Worm (Caenorhabditis elegans) whole organism, early embryonic: ENCODE data around the gene ttbk-8.2.

ENCODE experiments used
- B0310.2 ChIP-seq: sonication (generic microtip); optimal IDR thresholded peaks from 2 replicates; lab custom pipeline; 2016; ENCODE audit warnings: mild to moderate bottlenecking, missing genetic modification characterization, missing compliant biosample characterization
- F13C5.2 ChIP-seq: sonication (generic microtip); optimal IDR thresholded peaks from 2 replicates; lab custom pipeline; 2017; ENCODE audit warnings: mild to moderate bottlenecking, missing genetic modification characterization, inconsistent platforms, missing compliant biosample characterization
- aly-1 ChIP-seq: sonication (generic microtip); optimal IDR thresholded peaks from 2 replicates; lab custom pipeline; 2016; ENCODE audit warnings: missing genetic modification characterization, missing compliant biosample characterization
- ama-1 ChIP-seq: fragments of 150-350 bp; optimal IDR thresholded peaks from 2 replicates; lab custom pipeline; 2014
- ceh-13 ChIP-seq: fragments of 200-800 bp; sonication (Bioruptor generic); optimal IDR thresholded peaks from 2 replicates; lab custom pipeline; 2018; ENCODE audit warnings: mild to moderate bottlenecking, missing genetic modification characterization, missing compliant biosample characterization
- ceh-36 ChIP-seq: sonication (generic microtip); optimal IDR thresholded peaks from 2 replicates; lab custom pipeline; 2016; ENCODE audit warnings: missing genetic modification characterization, inconsistent platforms, missing compliant biosample characterization
- ets-7 ChIP-seq: sonication (generic microtip); optimal IDR thresholded peaks from 2 replicates; lab custom pipeline; 2016; ENCODE audit warnings: missing genotype, missing genetic modification characterization, missing compliant biosample characterization
- flt-1 ChIP-seq: fragments of 200-800 bp; sonication (Bioruptor generic); IDR thresholded peaks from 2 replicates; pipeline ENCODE4 v1.3.6; 2022; ENCODE audit warnings: missing genetic modification characterization, missing compliant biosample characterization
- hmbx-1 ChIP-seq: sonication (generic microtip); optimal IDR thresholded peaks from 2 replicates; lab custom pipeline; 2016; ENCODE audit warnings: mild to moderate bottlenecking, missing genetic modification characterization, missing compliant biosample characterization
- hmg-4 ChIP-seq: fragments of 200-800 bp; sonication (Bioruptor generic); optimal IDR thresholded peaks from 2 replicates; lab custom pipeline; 2018; ENCODE audit warnings: mild to moderate bottlenecking, missing genetic modification characterization, missing compliant biosample characterization
- hnd-1 ChIP-seq: sonication (generic microtip); optimal IDR thresholded peaks from 2 replicates; lab custom pipeline; 2016; ENCODE audit warnings: missing genetic modification characterization, missing compliant biosample characterization
- pes-1 ChIP-seq: fragments of 200-800 bp; sonication (Bioruptor generic); IDR thresholded peaks from 2 replicates; pipeline ENCODE4 v1.3.6; 2022; ENCODE audit warnings: missing genetic modification reagents, missing genetic modification characterization, missing compliant biosample characterization
- scrt-1 ChIP-seq: fragments of 200-800 bp; sonication (Bioruptor generic); IDR thresholded peaks from 2 replicates; pipeline ENCODE4 v1.3.6; 2022; ENCODE audit warnings: missing genetic modification characterization, missing compliant biosample characterization
- sea-1 ChIP-seq: fragments of 200-800 bp; sonication (Bioruptor generic); conservative IDR thresholded peaks from 2 replicates; pipeline ENCODE4 v1.3.6; 2022; ENCODE audit warnings: missing genetic modification characterization, missing compliant biosample characterization
- tbx-11 ChIP-seq: fragments of 200-800 bp; sonication (Bioruptor generic); IDR thresholded peaks from 2 replicates; pipeline ENCODE4 v1.3.6; 2022; ENCODE audit warnings: missing genetic modification characterization, missing compliant biosample characterization
- tbx-37 ChIP-seq: fragments of 200-800 bp; sonication (Bioruptor generic); conservative IDR thresholded peaks from 2 replicates; pipeline ENCODE4 v1.3.6; 2022; ENCODE audit warnings: missing genetic modification reagents, missing genetic modification characterization, missing compliant biosample characterization
- tra-4 ChIP-seq: sonication (generic microtip); optimal IDR thresholded peaks from 2 replicates; lab custom pipeline; 2017; ENCODE audit warnings: missing genetic modification characterization, missing compliant biosample characterization

Gene ttbk-8.2

ce11 chrIV:5666115-5667028 is 34.6 kb downstream of the ttbk-8.2 start:
- no peak for TF ChIP-seq ceh-13
- no peak for TF ChIP-seq B0310.2 (tag; lab: Kevin White, UChicago)
- TF ChIP-seq sea-1 (GFP tag; lab: Robert Waterston, UW): no peak
- TF ChIP-seq flt-1: no peak
- no peak for TF ChIP-seq hmg-4 (GFP tag; lab: Kevin White, UChicago)
- TF ChIP-seq tra-4 (tag; lab: Kevin White, UChicago): no peak
- no peak for TF ChIP-seq aly-1 (tag; lab: Kevin White, UChicago)
- TF ChIP-seq F13C5.2 (tag; lab: Kevin White, UChicago): no peak
- TF ChIP-seq hmbx-1 (tag; lab: Kevin White, UChicago): no peak
- no peak for TF ChIP-seq pes-1 (GFP tag; lab: Robert Waterston, UW)
- no peak for TF ChIP-seq hnd-1 (tag; lab: Kevin White, UChicago)
- no peak for TF ChIP-seq tbx-11 (GFP tag; lab: Robert Waterston, UW)
- TF ChIP-seq ets-7: no peak
- no peak for TF ChIP-seq ceh-36 (tag; lab: Kevin White, UChicago)
- no peak for TF ChIP-seq tbx-37 (GFP tag; lab: Robert Waterston, UW)
- TF ChIP-seq ama-1 (lab: Kevin White, UChicago): no peak

ce11 chrIV:5667191-5667590 is 35.5 kb downstream of the ttbk-8.2 start:
- TF ChIP-seq hnd-1 (tag; lab: Kevin White, UChicago) (no peak), F13C5.2 (tag; lab: Kevin White, UChicago) (no peak), tbx-11 (GFP tag; lab: Robert Waterston, UW) (no peak), ceh-36 (tag; lab: Kevin White, UChicago) (no peak), scrt-1 (GFP tag; lab: Robert Waterston, UW) (no peak), B0310.2 (tag; lab: Kevin White, UChicago) (no peak), pes-1 (GFP tag; lab: Robert Waterston, UW) (no peak), hmg-4 (GFP tag; lab: Kevin White, UChicago) (no peak), ama-1 (lab: Kevin White, UChicago) (no peak), sea-1 (GFP tag; lab: Robert Waterston, UW) (no peak), aly-1 (tag; lab: Kevin White, UChicago) (no peak), tbx-37 (GFP tag; lab: Robert Waterston, UW) (no peak), ceh-13 (no peak), flt-1 (no peak), tra-4 (tag; lab: Kevin White, UChicago) (no peak), ets-7 (no peak), hmbx-1 (tag; lab: Kevin White, UChicago) (no peak)

DNA sequence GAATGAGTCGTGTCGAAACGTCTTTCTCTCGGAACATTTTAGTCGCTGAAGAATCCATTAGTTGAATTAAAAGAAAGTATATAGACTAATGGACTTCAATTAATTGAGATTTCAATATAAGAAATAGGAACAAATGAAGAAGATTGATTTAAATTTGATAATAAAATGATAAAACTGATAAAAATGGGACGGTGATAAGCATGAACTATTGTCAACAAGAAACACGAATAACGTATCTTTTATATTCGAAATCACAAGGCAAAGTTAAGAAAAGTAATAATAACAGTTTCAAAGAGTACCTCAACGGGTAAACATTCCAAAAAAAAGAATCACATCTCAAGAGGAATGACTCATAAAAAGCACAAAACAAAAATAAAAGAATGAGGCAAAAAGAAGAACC is 37.7 kb downstream of the ttbk-8.2 start, which contains the start of gene T19E7.6:
T19E7.6 (minus strand) TSS at position 45 of the 400 bp plus-strand sequence.
- no peak for TF ChIP-seq B0310.2 (tag; lab: Kevin White, UChicago)
- TF ChIP-seq ceh-13: no peak
- TF ChIP-seq tbx-11 (GFP tag; lab: Robert Waterston, UW): no peak
- no peak for TF ChIP-seq flt-1
- no peak for TF ChIP-seq F13C5.2 (tag; lab: Kevin White, UChicago)
- TF ChIP-seq ets-7: no peak
- no peak for TF ChIP-seq hmg-4 (GFP tag; lab: Kevin White, UChicago)
- no peak for TF ChIP-seq hmbx-1 (tag; lab: Kevin White, UChicago)
- no peak for TF ChIP-seq tra-4 (tag; lab: Kevin White, UChicago)
- TF ChIP-seq tbx-37 (GFP tag; lab: Robert Waterston, UW): no peak
- no peak for TF ChIP-seq scrt-1 (GFP tag; lab: Robert Waterston, UW)

DNA sequence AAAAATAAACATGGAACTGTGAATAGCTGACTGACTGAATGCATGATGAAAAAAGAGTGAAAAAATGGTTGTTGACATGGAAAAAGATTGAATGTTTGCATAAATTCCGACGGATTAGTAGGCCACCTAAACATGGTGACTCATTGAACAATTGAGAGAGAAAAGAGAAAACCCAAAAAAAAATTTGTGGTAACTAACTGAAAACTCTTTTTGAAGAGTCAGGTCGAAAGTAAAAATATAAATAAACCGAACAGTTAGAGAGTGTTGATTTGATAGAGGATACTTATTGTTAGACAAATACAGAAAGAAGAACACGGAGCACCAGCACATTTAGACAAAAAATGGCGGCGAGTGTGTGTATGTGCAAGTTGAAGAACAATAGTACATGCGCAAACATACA is 39.6 kb downstream of the ttbk-8.2 start:
- no peak for TF ChIP-seq pes-1 (GFP tag; lab: Robert Waterston, UW)
- no peak for TF ChIP-seq tra-4 (tag; lab: Kevin White, UChicago)
- no peak for TF ChIP-seq ama-1 (lab: Kevin White, UChicago)
- TF ChIP-seq tbx-37 (GFP tag; lab: Robert Waterston, UW): no peak
- no peak for TF ChIP-seq sea-1 (GFP tag; lab: Robert Waterston, UW)
- no peak for TF ChIP-seq aly-1 (tag; lab: Kevin White, UChicago)
- no peak for TF ChIP-seq B0310.2 (tag; lab: Kevin White, UChicago)
- no peak for TF ChIP-seq ceh-36 (tag; lab: Kevin White, UChicago)
- TF ChIP-seq hnd-1 (tag; lab: Kevin White, UChicago): no peak
- TF ChIP-seq F13C5.2 (tag; lab: Kevin White, UChicago): no peak
- TF ChIP-seq hmbx-1 (tag; lab: Kevin White, UChicago): no peak
- no peak for TF ChIP-seq flt-1
- TF ChIP-seq ets-7: no peak
- TF ChIP-seq ceh-13: no peak
- TF ChIP-seq hmg-4 (GFP tag; lab: Kevin White, UChicago): no peak

DNA sequence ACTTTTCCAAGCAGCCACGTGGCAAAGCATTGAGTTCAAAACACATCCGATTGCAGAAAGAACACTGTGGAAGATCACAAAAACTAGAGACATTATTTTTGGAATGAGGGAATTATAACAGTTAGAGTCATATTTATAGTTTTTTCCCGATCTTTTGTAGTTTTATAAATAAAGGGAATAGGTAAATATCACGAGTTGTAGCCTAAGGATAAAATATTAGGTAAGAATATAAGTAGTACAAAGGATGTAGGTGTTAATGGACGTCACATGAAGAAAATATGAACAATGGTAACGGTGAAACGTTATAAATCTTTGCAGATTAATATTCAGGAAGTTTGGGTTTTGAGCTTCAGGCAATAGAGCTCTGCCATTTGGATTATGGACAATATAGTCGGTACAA is 42.7 kb downstream of the ttbk-8.2 start, which contains the start of gene srd-5:
srd-5 (minus strand) TSS at position 101 of the 400 bp plus-strand sequence.
- TF ChIP-seq B0310.2 (tag; lab: Kevin White, UChicago): no peak
- no peak for TF ChIP-seq flt-1
- no peak for TF ChIP-seq ama-1 (lab: Kevin White, UChicago)
- TF ChIP-seq tbx-37 (GFP tag; lab: Robert Waterston, UW): no peak
- TF ChIP-seq hmg-4 (GFP tag; lab: Kevin White, UChicago): no peak
- no peak for TF ChIP-seq aly-1 (tag; lab: Kevin White, UChicago)
- no peak for TF ChIP-seq sea-1 (GFP tag; lab: Robert Waterston, UW)
- TF ChIP-seq ets-7: no peak
- TF ChIP-seq hnd-1 (tag; lab: Kevin White, UChicago): no peak
- TF ChIP-seq hmbx-1 (tag; lab: Kevin White, UChicago): no peak
- no peak for TF ChIP-seq tbx-11 (GFP tag; lab: Robert Waterston, UW)
- no peak for TF ChIP-seq scrt-1 (GFP tag; lab: Robert Waterston, UW)
- no peak for TF ChIP-seq ceh-36 (tag; lab: Kevin White, UChicago)
- no peak for TF ChIP-seq pes-1 (GFP tag; lab: Robert Waterston, UW)
- no peak for TF ChIP-seq tra-4 (tag; lab: Kevin White, UChicago)
- TF ChIP-seq ceh-13: no peak

- TF ChIP-seq B0310.2 (tag; lab: Kevin White, UChicago) (no peak), flt-1 (no peak), aly-1 (tag; lab: Kevin White, UChicago) (no peak), hmg-4 (GFP tag; lab: Kevin White, UChicago) (no peak), scrt-1 (GFP tag; lab: Robert Waterston, UW) (no peak), tra-4 (tag; lab: Kevin White, UChicago) (no peak), hmbx-1 (tag; lab: Kevin White, UChicago) (no peak)
Measured at ce11 chrIV:5678044-5678443, 46.3 kb downstream of the ttbk-8.2 start, which contains the start of gene C55C3.4. TSS of gene C55C3.4 (minus strand) at chrIV:5678144.
